Fruit fly (Drosophila melanogaster) whole organism, pupa: Measurements from ENCODE around the gene CG18661.

Experiments
- CG34367 ChIP-seq: fragments of 200-800 bp; sonication (Bioruptor generic); optimal IDR thresholded peaks from 2 replicates; lab custom pipeline; 2018; ENCODE audit warnings: missing biosample characterization, mild to moderate bottlenecking, missing genetic modification characterization
- CG8159 ChIP-seq: fragments of 200-800 bp; sonication (Bioruptor generic); optimal IDR thresholded peaks from 3 replicates; lab custom pipeline; 2018; ENCODE audit warnings: missing biosample characterization, mild to moderate bottlenecking, missing genetic modification characterization, moderate library complexity
- CG8301 ChIP-seq: fragments of 200-800 bp; sonication (Bioruptor generic); optimal IDR thresholded peaks from 2 replicates; lab custom pipeline; 2018; ENCODE audit warnings: missing biosample characterization, mild to moderate bottlenecking, missing genetic modification characterization
- D1 ChIP-seq: fragments of 200-800 bp; sonication (Bioruptor generic); optimal IDR thresholded peaks from 2 replicates; lab custom pipeline; 2018; ENCODE audit warnings: missing biosample characterization, mild to moderate bottlenecking, missing genetic modification characterization, moderate library complexity
- Ets98B ChIP-seq: fragments of 200-800 bp; sonication (Bioruptor generic); IDR thresholded peaks from 2 replicates; pipeline ENCODE4 v1.3.6; 2022; ENCODE audit warnings: missing biosample characterization, missing genetic modification characterization
- Snoo ChIP-seq: fragments of 200-800 bp; sonication (Bioruptor generic); optimal IDR thresholded peaks from 3 replicates; lab custom pipeline; 2017; ENCODE audit warnings: missing biosample characterization, mild to moderate bottlenecking, missing genetic modification characterization, inconsistent platforms
- fd96Ca ChIP-seq: fragments of 200-800 bp; sonication (Bioruptor generic); IDR thresholded peaks from 3 replicates; pipeline ENCODE4 v1.3.6; 2022; ENCODE audit warnings: missing biosample characterization, missing genetic modification characterization
- rn ChIP-seq: fragments of 200-800 bp; sonication (Bioruptor generic); IDR thresholded peaks from 2 replicates; pipeline ENCODE4 v1.3.6; 2022; ENCODE audit warnings: missing biosample characterization, missing genetic modification characterization

DNA sequence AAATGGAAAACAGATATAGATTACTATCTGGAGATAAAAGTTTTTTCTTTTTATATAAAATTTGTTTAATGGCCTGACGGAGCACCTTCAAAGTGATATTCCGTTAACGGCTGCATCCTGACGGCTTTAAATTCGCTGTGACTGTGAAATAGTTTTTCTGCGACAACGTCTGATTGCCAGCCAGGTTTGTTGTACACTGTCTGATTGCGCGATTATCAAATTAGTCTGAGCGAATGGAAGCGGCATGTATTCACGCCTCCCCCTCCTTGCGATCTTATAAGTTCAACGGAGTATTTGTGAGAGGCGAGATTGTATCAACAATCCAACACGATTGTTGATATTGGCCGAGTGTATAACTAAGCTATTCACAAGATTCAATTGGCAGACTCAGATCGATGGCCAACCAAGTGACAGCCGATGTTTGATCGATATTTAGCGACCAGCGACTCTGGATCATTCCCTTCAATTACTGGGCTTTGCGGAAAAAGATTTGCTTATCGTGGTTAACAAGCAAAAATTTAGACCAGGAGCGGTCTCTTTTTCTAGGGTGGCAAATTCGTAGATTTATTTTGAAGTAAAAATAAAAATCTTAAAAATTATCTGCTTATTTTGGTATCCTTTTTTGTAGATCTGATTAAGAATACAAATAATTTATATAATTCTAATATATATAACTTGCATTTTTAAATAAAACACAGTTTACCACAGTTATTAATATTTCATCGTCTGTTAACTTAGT, 41.6 kb upstream of the CG18661 start:
- no peak for TF ChIP-seq Snoo
- no peak for TF ChIP-seq CG8301 (tag; lab: Kevin White, UChicago)
- TF ChIP-seq CG34367: no peak
- TF ChIP-seq rn (GFP tag; lab: Robert Waterston, UW): no peak
- TF ChIP-seq Ets98B (GFP tag; lab: Robert Waterston, UW): no peak
- no peak for TF ChIP-seq CG8159 (tag; lab: Kevin White, UChicago)
- TF ChIP-seq fd96Ca: no peak
- no peak for TF ChIP-seq D1 (tag; lab: Kevin White, UChicago)
